Fruit fly (Drosophila melanogaster) whole organism: ENCODE data around the gene SuUR.

ENCODE experiments used
- Dll ChIP-seq: fragments of >200 bp; optimal IDR thresholded peaks from 2 replicates; lab custom pipeline; 2017
- EcR ChIP-seq, 2 experiments: fragments of >200 bp; optimal IDR thresholded peaks; 2 replicates each; lab custom pipeline; 2017; ENCODE audit warnings: missing biosample characterization in 2 of 2, missing genetic modification characterization in 2 of 2, missing genetic modification reagents in 2 of 2
- psq ChIP-seq: fragments of >200 bp; optimal IDR thresholded peaks from 2 replicates; lab custom pipeline; 2017
- usp ChIP-seq: fragments of >200 bp; optimal IDR thresholded peaks from 2 replicates; lab custom pipeline; 2017; ENCODE audit warnings: missing biosample characterization, missing genetic modification characterization, mixed read lengths

dm6 chr3L:11031784-11032183 is 33.0 kb upstream of the SuUR start:
- TF ChIP-seq usp (GFP tag; lab: Kevin White, UChicago), result no peak
- TF ChIP-seq EcR (GFP tag; optimal IDR thresholded peaks at IDR 0.05; lab: Kevin White, UChicago), result no peak
- TF ChIP-seq psq, result no peak
- no peak for TF ChIP-seq Dll
